Worm (Caenorhabditis elegans): ENCODE measurements around the gene H40L08.1.

The H40L08.1 gene

ce11 chrX:15083795-15084194 lies at the start of gene H40L08.1:
H40L08.1 (minus strand) TSS chrX:15084086.
- TF ChIP-seq elt-1 (tag; optimal IDR thresholded peaks at IDR 0.05): no peak
- peak; percentile 34 for TF ChIP-seq unc-55 (GFP tag; optimal IDR thresholded peaks at IDR 0.05)
- TF ChIP-seq lsy-2 (tag; optimal IDR thresholded peaks at IDR 0.05): no peak
- no peak for TF ChIP-seq dmd-4 (tag; optimal IDR thresholded peaks at IDR 0.05)
- peak; percentile 2 for TF ChIP-seq fos-1 (tag; optimal IDR thresholded peaks at IDR 0.05)
- peak; percentile 31 for TF ChIP-seq C34F6.9 (tag; optimal IDR thresholded peaks at IDR 0.05)
- peak; percentile 9 for TF ChIP-seq nhr-129 (tag; optimal IDR thresholded peaks at IDR 0.05)
- TF ChIP-seq mbf-1 (tag; optimal IDR thresholded peaks at IDR 0.05): no peak
- TF ChIP-seq ceh-82 (tag; optimal IDR thresholded peaks at IDR 0.05): no peak
- no peak for TF ChIP-seq nhr-23 (tag; optimal IDR thresholded peaks at IDR 0.05)
- peak; percentile 7 for TF ChIP-seq lin-13 (GFP tag; optimal IDR thresholded peaks at IDR 0.05)
- TF ChIP-seq unc-62 (GFP tag; optimal IDR thresholded peaks at IDR 0.05): no peak
- peak; percentile 1 for TF ChIP-seq sma-9 (GFP tag; optimal IDR thresholded peaks at IDR 0.05)
- TF ChIP-seq sma-9 (tag; optimal IDR thresholded peaks at IDR 0.05): no peak
- no peak for TF ChIP-seq snpc-4 (tag; optimal IDR thresholded peaks at IDR 0.05)
- no peak for TF ChIP-seq R02D3.7 (tag; optimal IDR thresholded peaks at IDR 0.05)
- TF ChIP-seq nhr-10 (tag; optimal IDR thresholded peaks at IDR 0.05): no peak
- no peak for TF ChIP-seq aly-2 (tag; optimal IDR thresholded peaks at IDR 0.05)

DNA sequence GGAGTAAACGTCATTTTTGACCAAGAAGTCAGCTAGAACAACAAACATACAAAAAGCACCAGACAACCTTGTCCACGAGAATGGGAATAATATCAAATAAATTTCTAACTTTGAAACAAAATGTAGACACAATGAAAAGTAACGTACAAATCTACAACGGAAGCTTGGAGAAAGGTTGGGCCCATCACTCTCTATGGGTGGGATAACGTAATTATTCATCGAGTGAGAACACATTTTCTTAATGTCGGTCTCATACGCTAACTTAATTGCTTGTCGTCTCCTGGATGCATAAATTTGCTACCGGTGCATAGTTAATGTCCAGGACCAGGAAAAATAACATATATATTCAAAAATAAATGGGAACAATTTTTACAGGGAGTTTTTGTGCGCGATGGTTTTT lies 49.3 kb upstream of the H40L08.1 start:
- TF ChIP-seq ceh-16 (tag; optimal IDR thresholded peaks at IDR 0.05): no peak
- no peak for TF ChIP-seq nhr-6 (tag; optimal IDR thresholded peaks at IDR 0.05)

- TF ChIP-seq elt-1 (tag; optimal IDR thresholded peaks at IDR 0.05) (no peak), snpc-4 (tag; optimal IDR thresholded peaks at IDR 0.05) (no peak), lsy-2 (tag; optimal IDR thresholded peaks at IDR 0.05) (no peak), gmeb-1 (tag; optimal IDR thresholded peaks at IDR 0.05) (no peak), ceh-16 (tag; optimal IDR thresholded peaks at IDR 0.05) (no peak), ztf-11 (tag; optimal IDR thresholded peaks at IDR 0.05) (no peak), nhr-25 (tag; optimal IDR thresholded peaks at IDR 0.05) (no peak), egl-27 (tag; optimal IDR thresholded peaks at IDR 0.05) (no peak), sma-9 (GFP tag; optimal IDR thresholded peaks at IDR 0.05) (no peak), sma-9 (tag; optimal IDR thresholded peaks at IDR 0.05) (no peak), unc-55 (GFP tag; optimal IDR thresholded peaks at IDR 0.05) (no peak), skn-1 (tag; optimal IDR thresholded peaks at IDR 0.05) (no peak), lin-13 (GFP tag; optimal IDR thresholded peaks at IDR 0.05) (no peak), F13H6.1 (tag; optimal IDR thresholded peaks at IDR 0.05) (no peak), mab-5 (tag; optimal IDR thresholded peaks at IDR 0.05) (no peak), ztf-1 (GFP tag; conservative IDR thresholded peaks at IDR 0.05) (no peak)
These were observed 48.2 kb upstream of the H40L08.1 start for ce11 chrX:15132073-15132472.

ce11 chrX:15128184-15128583 lies 44.3 kb upstream of the H40L08.1 start:
- TF ChIP-seq C34F6.9 (tag; optimal IDR thresholded peaks at IDR 0.05) (peak; percentile 2), elt-3 (tag; optimal IDR thresholded peaks at IDR 0.05) (no peak)

DNA sequence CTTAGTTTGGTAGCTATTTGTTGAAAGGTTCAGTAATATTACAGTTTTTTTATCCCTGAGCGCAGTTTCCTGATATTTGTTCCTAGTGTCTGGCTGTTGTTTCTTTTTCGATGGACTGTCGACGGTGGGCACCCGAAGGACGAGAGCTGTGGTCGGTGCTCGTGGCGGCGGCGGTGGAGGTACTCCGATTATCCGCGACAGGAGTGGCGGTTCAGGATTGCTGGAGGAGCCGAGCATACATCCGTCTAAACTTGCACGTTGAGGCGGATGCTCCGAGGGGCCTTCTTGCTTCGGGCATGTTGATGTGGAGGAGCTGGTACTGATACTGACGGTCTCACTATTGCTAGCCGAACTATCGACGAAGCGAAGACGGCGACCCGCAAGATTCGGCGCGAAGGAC lies 43.5 kb upstream of the H40L08.1 start:
- TF ChIP-seq sma-9 (GFP tag; optimal IDR thresholded peaks at IDR 0.05) (no peak), sma-9 (tag; optimal IDR thresholded peaks at IDR 0.05) (no peak), R02D3.7 (tag; optimal IDR thresholded peaks at IDR 0.05) (no peak), lin-11 (tag; optimal IDR thresholded peaks at IDR 0.05) (no peak), egl-27 (tag; optimal IDR thresholded peaks at IDR 0.05) (no peak), unc-62 (GFP tag; optimal IDR thresholded peaks at IDR 0.05) (no peak), nhr-237 (tag; optimal IDR thresholded peaks at IDR 0.05) (no peak), ceh-16 (tag; optimal IDR thresholded peaks at IDR 0.05) (no peak), ama-1 (optimal IDR thresholded peaks at IDR 0.05) (no peak), nhr-23 (tag; optimal IDR thresholded peaks at IDR 0.05) (no peak), elt-1 (tag; optimal IDR thresholded peaks at IDR 0.05) (no peak), unc-39 (tag; optimal IDR thresholded peaks at IDR 0.05) (no peak), F13H6.1 (tag; optimal IDR thresholded peaks at IDR 0.05) (no peak)

DNA sequence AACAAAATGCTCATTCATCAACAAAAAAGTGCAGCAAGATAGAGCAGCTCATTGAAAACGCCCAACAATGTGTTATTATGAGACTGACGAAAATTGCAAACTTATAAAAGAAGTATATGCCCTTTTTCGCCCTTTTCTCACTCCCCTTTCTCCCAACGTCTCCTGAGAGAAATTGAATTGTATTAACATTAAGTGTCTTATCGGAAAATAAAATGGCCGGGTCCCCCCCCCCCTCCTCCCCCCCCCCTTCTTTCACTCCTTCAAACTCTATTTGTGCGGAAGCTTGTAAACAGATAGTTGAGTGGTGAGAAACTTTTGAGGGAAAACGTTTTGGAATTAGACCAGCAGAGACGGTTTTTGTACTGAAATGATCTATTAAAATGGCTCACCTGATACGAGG lies 42.9 kb upstream of the H40L08.1 start:
- no peak for TF ChIP-seq ztf-1 (GFP tag; conservative IDR thresholded peaks at IDR 0.05)
- TF ChIP-seq nhr-129 (tag; optimal IDR thresholded peaks at IDR 0.05): no peak
- no peak for TF ChIP-seq nhr-237 (tag; optimal IDR thresholded peaks at IDR 0.05)
- TF ChIP-seq unc-55 (GFP tag; optimal IDR thresholded peaks at IDR 0.05): no peak
- TF ChIP-seq elt-3 (tag; optimal IDR thresholded peaks at IDR 0.05): no peak
- no peak for TF ChIP-seq dmd-4 (tag; optimal IDR thresholded peaks at IDR 0.05)
- no peak for TF ChIP-seq R02D3.7 (tag; optimal IDR thresholded peaks at IDR 0.05)
- TF ChIP-seq snpc-4 (tag; optimal IDR thresholded peaks at IDR 0.05): no peak
